Fruit fly (Drosophila melanogaster): ENCODE data around the gene Unc-76.
A peak's percentile ranks its signal among the peaks of the same experiment; 100 is the strongest.

Gene Unc-76

DNA sequence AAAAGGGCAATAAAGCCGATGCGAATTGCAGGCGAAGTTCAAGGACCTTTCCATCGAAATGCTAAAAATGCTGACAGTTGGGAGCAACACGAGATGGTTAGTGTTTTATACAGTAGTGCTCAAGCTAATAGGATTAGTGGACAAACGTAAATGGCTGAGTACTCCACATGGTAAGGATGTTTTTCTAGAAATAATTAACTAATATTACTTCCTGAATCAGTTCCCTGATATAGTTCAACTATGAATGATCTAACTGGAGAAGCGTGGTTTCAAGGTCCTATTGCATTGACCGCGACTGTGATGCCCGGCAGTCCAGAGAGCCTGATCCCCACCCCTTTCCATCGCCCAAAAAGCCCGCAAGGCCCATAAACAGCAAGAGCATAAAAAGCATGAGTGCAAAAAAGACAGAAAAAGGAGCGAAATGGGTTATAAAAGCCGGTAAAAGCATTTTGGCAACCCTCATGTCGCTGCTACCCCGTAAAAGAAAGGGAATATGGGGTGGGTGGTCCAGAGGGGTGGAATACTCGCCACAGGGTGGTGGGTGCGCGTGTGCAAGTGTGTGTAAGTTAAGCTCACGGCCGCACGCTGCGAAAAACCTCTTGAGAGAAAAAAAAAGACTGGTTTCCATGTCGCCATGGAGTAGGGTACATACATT, 53.9 kb downstream of the Unc-76 start (continued):
- TF ChIP-seq ham (GFP tag; IDR thresholded peaks at IDR 0.05) (no peak), lmd (GFP tag; IDR thresholded peaks at IDR 0.05) (peak; percentile 55), CG3838 (GFP tag; optimal IDR thresholded peaks at IDR 0.05) (no peak), CG9215 (GFP tag; IDR thresholded peaks at IDR 0.05) (no peak; the same call in 1 of the 2 replicates), tio (GFP tag; optimal IDR thresholded peaks at IDR 0.05) (peak; percentile 34), CG1024 (GFP tag; IDR thresholded peaks at IDR 0.05) (peak; percentile 63), gem (tag; optimal IDR thresholded peaks at IDR 0.05) (peak; percentile 81), Drgx (GFP tag; IDR thresholded peaks at IDR 0.05) (peak; percentile 71), CG4820 (GFP tag; optimal IDR thresholded peaks at IDR 0.05) (peak; percentile 64), ttk (GFP tag; IDR thresholded peaks at IDR 0.05) (peak; percentile 67), eyg (GFP tag; optimal IDR thresholded peaks at IDR 0.05) (no peak), CG12744 (GFP tag; optimal IDR thresholded peaks at IDR 0.05) (peak; percentile 36), amos (GFP tag; IDR thresholded peaks at IDR 0.05; ENCODE audit: partially characterized antibody) (no peak), CG10654 (GFP tag; optimal IDR thresholded peaks at IDR 0.05) (peak; percentile 16), CkIIα-i1 (GFP tag; IDR thresholded peaks at IDR 0.05) (no peak), CG12236 (GFP tag; optimal IDR thresholded peaks at IDR 0.05) (no peak), NFAT (GFP tag; IDR thresholded peaks at IDR 0.05) (no peak), Six4 (GFP tag; optimal IDR thresholded peaks at IDR 0.05) (peak; percentile 50), CG2199 (GFP tag; IDR thresholded peaks at IDR 0.05) (no peak), HLHmδ (GFP tag; optimal IDR thresholded peaks at IDR 0.05) (no peak), CG4707 (GFP tag; optimal IDR thresholded peaks at IDR 0.05) (peak; percentile 48), kni (GFP tag; optimal IDR thresholded peaks at IDR 0.05) (no peak), z (GFP tag; IDR thresholded peaks at IDR 0.05) (no peak), slou (GFP tag; optimal IDR thresholded peaks at IDR 0.05) (peak; percentile 31), usp (GFP tag; optimal IDR thresholded peaks at IDR 0.05) (no peak), gt (GFP tag; IDR thresholded peaks at IDR 0.05) (no peak), Taf1 (GFP tag; IDR thresholded peaks at IDR 0.05) (peak; percentile 22; the same call in 1 of the 2 replicates), CG13287 (GFP tag; IDR thresholded peaks at IDR 0.05; ENCODE audit: partially characterized antibody) (no peak), vvl (GFP tag; IDR thresholded peaks at IDR 0.05) (peak; percentile 76), CG3065 (GFP tag; optimal IDR thresholded peaks at IDR 0.05) (no peak), Nf-YC (tag; optimal IDR thresholded peaks at IDR 0.05) (no peak), Bdp1 (GFP tag; optimal IDR thresholded peaks at IDR 0.05) (no peak), lola (GFP tag; optimal IDR thresholded peaks at IDR 0.05) (peak in 1 of 3 experiments; percentile 63), CG15073 (GFP tag; optimal IDR thresholded peaks at IDR 0.05) (peak; percentile 51), br (optimal IDR thresholded peaks at IDR 0.05) (no peak), CG10543 (GFP tag; optimal IDR thresholded peaks at IDR 0.05) (no peak), CG43689 (GFP tag; IDR thresholded peaks at IDR 0.05) (no peak), ara (GFP tag; IDR thresholded peaks at IDR 0.05) (peak; percentile 57), salm (tag; optimal IDR thresholded peaks at IDR 0.05) (peak; percentile 59), Dfd (GFP tag; optimal IDR thresholded peaks at IDR 0.05) (no peak), sd (tag; optimal IDR thresholded peaks at IDR 0.05) (no peak), C15 (GFP tag; IDR thresholded peaks at IDR 0.05) (no peak), CG31224 (GFP tag; IDR thresholded peaks at IDR 0.05) (peak; percentile 34; the same call in 1 of the 2 replicates), CG18476 (GFP tag; optimal IDR thresholded peaks at IDR 0.05) (peak; percentile 55), CG9609 (GFP tag; optimal IDR thresholded peaks at IDR 0.05) (peak; percentile 10), NfI (GFP tag; optimal IDR thresholded peaks at IDR 0.05) (peak; percentile 55), D19B (GFP tag; optimal IDR thresholded peaks at IDR 0.05) (peak; percentile 39), Eip74EF (GFP tag; optimal IDR thresholded peaks at IDR 0.05) (no peak), onecut (GFP tag; IDR thresholded peaks at IDR 0.05) (peak; percentile 50), CG8944 (GFP tag; optimal IDR thresholded peaks at IDR 0.05) (peak; percentile 55), CG33557 (GFP tag; optimal IDR thresholded peaks at IDR 0.05) (peak; percentile 1)
